Fruit fly (Drosophila melanogaster) whole organism, prepupa: Measurements from ENCODE around the gene pad.

Source experiments
- CG32006 ChIP-seq: fragments of 200-800 bp; sonication (Bioruptor generic); optimal IDR thresholded peaks from 3 replicates; lab custom pipeline; 2017; ENCODE audit warnings: missing biosample characterization, mild to moderate bottlenecking, missing genetic modification characterization
- Hr4 ChIP-seq: fragments of 200-800 bp; sonication (Bioruptor generic); optimal IDR thresholded peaks from 3 replicates; lab custom pipeline; 2016; ENCODE audit warnings: missing biosample characterization, missing genetic modification characterization
- OdsH ChIP-seq: fragments of 200-800 bp; sonication (Bioruptor generic); optimal IDR thresholded peaks from 3 replicates; lab custom pipeline; 2016; ENCODE audit warnings: missing biosample characterization, missing genetic modification characterization
- topi ChIP-seq: fragments of 200-800 bp; sonication (Bioruptor generic); optimal IDR thresholded peaks from 3 replicates; lab custom pipeline; 2016; ENCODE audit warnings: missing biosample characterization, missing genetic modification characterization

dm6 chr3R:16321538-16321937, 20.6 kb upstream of the pad start, which contains the start of gene CG44044:
- TF ChIP-seq Hr4 (GFP tag; lab: Kevin White, UChicago) (no peak), topi (GFP tag; lab: Kevin White, UChicago) (no peak), OdsH (GFP tag; lab: Kevin White, UChicago) (no peak), CG32006 (no peak)
